Fruit fly (Drosophila melanogaster) Kc167 (cell line): Measurements from ENCODE around the gene CG34179.

Source experiments
- Myc ChIP-seq: fragments of >200 bp; optimal IDR thresholded peaks from 2 replicates; lab custom pipeline; 2017; ENCODE audit warnings: missing external identifiers
- Sin3A ChIP-seq: fragments of >200 bp; optimal IDR thresholded peaks from 2 replicates; lab custom pipeline; 2018; ENCODE audit warnings: missing external identifiers
- h ChIP-seq: fragments of >200 bp; optimal IDR thresholded peaks from 3 replicates; lab custom pipeline; 2018; ENCODE audit warnings: missing external identifiers
- insv ChIP-seq: fragments of >200 bp; optimal IDR thresholded peaks from 3 replicates; lab custom pipeline; 2018; ENCODE audit warnings: missing external identifiers
- psq ChIP-seq: fragments of >200 bp; optimal IDR thresholded peaks from 2 replicates; lab custom pipeline; 2017; ENCODE audit warnings: missing external identifiers
- ttk ChIP-seq: sonication (Bioruptor generic); optimal IDR thresholded peaks from 2 replicates; lab custom pipeline; 2017; ENCODE audit warnings: missing external identifiers

The CG34179 gene

dm6 chr2L:6012303-6013070, 36.0 kb downstream of the CG34179 start, which contains the start of gene CG9098:
CG9098 (minus strand) TSS chr2L:6012338.
- TF ChIP-seq ttk (lab: Kevin White, UChicago) (no peak), h (lab: Kevin White, UChicago) (no peak), Sin3A (lab: Kevin White, UChicago) (no peak), psq (lab: Kevin White, UChicago) (no peak), insv (lab: Kevin White, UChicago) (no peak), Myc (lab: Kevin White, UChicago) (no peak)

dm6 chr2L:6006508-6007232, 41.8 kb downstream of the CG34179 start, which contains the start of gene Gal:
Gal (minus strand) TSS chr2L:6006827.
- TF ChIP-seq Sin3A (lab: Kevin White, UChicago) (no peak), ttk (lab: Kevin White, UChicago) (no peak), h (lab: Kevin White, UChicago) (no peak), insv (lab: Kevin White, UChicago) (no peak), Myc (lab: Kevin White, UChicago) (no peak), psq (lab: Kevin White, UChicago) (no peak)

- TF ChIP-seq ttk (lab: Kevin White, UChicago) (no peak), psq (lab: Kevin White, UChicago) (no peak), h (lab: Kevin White, UChicago) (no peak)
These were observed 48.4 kb downstream of the CG34179 start, which contains the start of gene Tsp26A for dm6 chr2L:6000065-6000464. Tsp26A (plus strand) TSS chr2L:6000228.

dm6 chr2L:5999247-5999646, 49.3 kb downstream of the CG34179 start, which contains the start of gene Kdm5:
Kdm5 (minus strand) TSS chr2L:5999501.
- TF ChIP-seq Sin3A (lab: Kevin White, UChicago), result no peak
- no peak for TF ChIP-seq psq (lab: Kevin White, UChicago)

- TF ChIP-seq h (lab: Kevin White, UChicago), result no peak
- TF ChIP-seq psq (lab: Kevin White, UChicago), result no peak
- TF ChIP-seq ttk (lab: Kevin White, UChicago), result no peak
- no peak for TF ChIP-seq insv (lab: Kevin White, UChicago)
- TF ChIP-seq Sin3A (lab: Kevin White, UChicago), result no peak
- no peak for TF ChIP-seq Myc (lab: Kevin White, UChicago)
These were observed 50.1 kb downstream of the CG34179 start for dm6 chr2L:5998383-5998782.

- TF ChIP-seq psq (lab: Kevin White, UChicago) (no peak), h (lab: Kevin White, UChicago) (no peak), insv (lab: Kevin White, UChicago) (no peak), ttk (lab: Kevin White, UChicago) (no peak), Myc (lab: Kevin White, UChicago) (no peak), Sin3A (lab: Kevin White, UChicago) (no peak)
These were observed 50.8 kb downstream of the CG34179 start for dm6 chr2L:5997609-5998229.
